Worm (Caenorhabditis elegans): ENCODE measurements around the gene C30B5.6.

DNA sequence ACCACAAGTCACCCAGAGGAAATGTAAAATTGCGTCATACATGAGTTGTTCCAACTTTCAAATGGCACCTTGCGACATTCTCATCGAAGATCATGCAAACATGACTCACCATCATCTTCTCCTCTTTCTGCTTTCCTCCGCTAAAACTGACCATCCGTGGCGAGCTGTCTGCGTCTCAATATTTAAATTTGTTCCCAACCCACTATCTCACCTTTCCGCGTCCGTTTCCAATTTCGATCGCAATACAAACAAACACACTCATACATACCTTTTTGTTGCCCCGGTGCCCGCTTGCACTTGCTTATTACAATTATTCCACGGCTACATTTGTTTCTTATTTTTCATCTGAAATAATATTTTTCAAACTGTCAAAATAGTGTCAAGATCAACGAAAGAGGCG lies 38.2 kb upstream of the C30B5.6 start, which contains the start of gene nmgp-1:
- TF ChIP-seq dpl-1 (GFP tag; optimal IDR thresholded peaks at IDR 0.05) (no peak), lir-1 (GFP tag; conservative IDR thresholded peaks at IDR 0.05) (no peak), nfya-1 (tag; optimal IDR thresholded peaks at IDR 0.05; ENCODE audit: borderline replicate concordance, insufficient read depth) (no peak), cebp-2 (GFP tag; IDR thresholded peaks at IDR 0.05) (no peak), ceh-40 (GFP tag; IDR thresholded peaks at IDR 0.05) (no peak)
